Worm (Caenorhabditis elegans): Measurements from ENCODE around the gene R105.1.
A peak's percentile ranks its signal among the peaks of the same experiment; 100 is the strongest.

R105.1 gene

DNA sequence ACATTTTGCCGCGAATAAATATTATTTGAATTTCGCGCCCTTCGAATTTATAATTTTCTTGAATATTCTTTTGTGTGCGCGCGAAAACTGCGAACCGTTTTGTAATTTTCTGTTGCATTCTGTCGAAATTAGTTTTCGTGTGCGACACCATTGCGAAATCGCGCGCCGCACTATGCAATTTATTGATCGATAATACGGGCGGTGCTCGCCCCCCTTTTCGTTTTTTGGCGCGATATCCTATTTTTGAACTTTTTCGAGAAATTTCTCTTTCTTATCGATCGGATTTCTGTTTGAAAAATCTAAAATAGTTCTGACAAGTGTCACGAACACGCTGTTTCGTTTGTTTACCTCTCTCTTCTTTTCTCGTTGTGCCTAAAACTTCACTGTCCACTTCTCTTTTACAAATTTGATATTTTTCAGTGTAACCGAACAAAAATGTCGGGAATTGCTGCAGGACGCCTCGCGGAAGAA is 17.2 kb downstream of the R105.1 start, which contains the start of gene ubc-9:
ubc-9 (plus strand) TSS at position 421 of the 471 bp plus-strand sequence.
- no peak for TF ChIP-seq elt-1 (tag; optimal IDR thresholded peaks at IDR 0.05)
- peak; percentile 55 for TF ChIP-seq nhr-25 (tag; optimal IDR thresholded peaks at IDR 0.05)
- no peak for TF ChIP-seq peb-1 (tag; optimal IDR thresholded peaks at IDR 0.05)
- no peak for TF ChIP-seq elt-3 (tag; optimal IDR thresholded peaks at IDR 0.05)
- TF ChIP-seq lin-39 (tag; optimal IDR thresholded peaks at IDR 0.05): no peak
- peak; percentile 57 for TF ChIP-seq nhr-21 (tag; optimal IDR thresholded peaks at IDR 0.05)
- no peak for TF ChIP-seq dmd-4 (tag; optimal IDR thresholded peaks at IDR 0.05)
- TF ChIP-seq nhr-129 (tag; optimal IDR thresholded peaks at IDR 0.05): peak; percentile 78
- no peak for TF ChIP-seq nhr-11 (tag; optimal IDR thresholded peaks at IDR 0.05)
- TF ChIP-seq nhr-237 (tag; optimal IDR thresholded peaks at IDR 0.05): no peak
- no peak for TF ChIP-seq sem-4 (tag; optimal IDR thresholded peaks at IDR 0.05)
- peak; percentile 24 for TF ChIP-seq zag-1 (tag; optimal IDR thresholded peaks at IDR 0.05)
- TF ChIP-seq unc-39 (tag; optimal IDR thresholded peaks at IDR 0.05): no peak
- TF ChIP-seq sma-9 (GFP tag; optimal IDR thresholded peaks at IDR 0.05): peak; percentile 49
- TF ChIP-seq sma-9 (tag; optimal IDR thresholded peaks at IDR 0.05): no peak
- TF ChIP-seq ztf-1 (GFP tag; conservative IDR thresholded peaks at IDR 0.05): no peak
- no peak for TF ChIP-seq blmp-1 (tag; optimal IDR thresholded peaks at IDR 0.05; ENCODE audit: insufficient read depth)
- TF ChIP-seq nhr-77 (tag; optimal IDR thresholded peaks at IDR 0.05): no peak
- peak; percentile 76 for TF ChIP-seq sma-3 (GFP tag; optimal IDR thresholded peaks at IDR 0.05)
- TF ChIP-seq aly-2 (tag; optimal IDR thresholded peaks at IDR 0.05): no peak
- TF ChIP-seq nhr-23 (tag; optimal IDR thresholded peaks at IDR 0.05): no peak
- TF ChIP-seq Y55F3AM.14 (GFP tag; optimal IDR thresholded peaks at IDR 0.05): no peak
- TF ChIP-seq ztf-11 (tag; optimal IDR thresholded peaks at IDR 0.05): no peak
- no peak for TF ChIP-seq ZK546.5 (tag; optimal IDR thresholded peaks at IDR 0.05)
- TF ChIP-seq unc-62 (GFP tag; optimal IDR thresholded peaks at IDR 0.05): no peak
- TF ChIP-seq snpc-4 (tag; optimal IDR thresholded peaks at IDR 0.05): no peak
- TF ChIP-seq mbf-1 (tag; optimal IDR thresholded peaks at IDR 0.05): no peak
- no peak for TF ChIP-seq egl-27 (tag; optimal IDR thresholded peaks at IDR 0.05)
- TF ChIP-seq skn-1 (tag; optimal IDR thresholded peaks at IDR 0.05): peak; percentile 41
- TF ChIP-seq alr-1 (tag; optimal IDR thresholded peaks at IDR 0.05): no peak
- no peak for TF ChIP-seq nhr-10 (tag; optimal IDR thresholded peaks at IDR 0.05)
- peak; percentile 63 for TF ChIP-seq ceh-16 (tag; optimal IDR thresholded peaks at IDR 0.05)
- peak; percentile 81 for TF ChIP-seq F13H6.1 (tag; optimal IDR thresholded peaks at IDR 0.05)
- no peak for TF ChIP-seq nhr-6 (tag; optimal IDR thresholded peaks at IDR 0.05)
- TF ChIP-seq C34F6.9 (tag; optimal IDR thresholded peaks at IDR 0.05): peak; percentile 76
- no peak for TF ChIP-seq ceh-82 (tag; optimal IDR thresholded peaks at IDR 0.05)
- TF ChIP-seq R02D3.7 (tag; optimal IDR thresholded peaks at IDR 0.05): no peak
- TF ChIP-seq nhr-12 (tag; optimal IDR thresholded peaks at IDR 0.05): no peak
- TF ChIP-seq mdl-1 (tag; optimal IDR thresholded peaks at IDR 0.05): no peak
- TF ChIP-seq fos-1 (tag; optimal IDR thresholded peaks at IDR 0.05): peak; percentile 32
- TF ChIP-seq ztf-4 (tag; optimal IDR thresholded peaks at IDR 0.05): no peak
- peak; percentile 46 for TF ChIP-seq mab-5 (tag; optimal IDR thresholded peaks at IDR 0.05)
- TF ChIP-seq lsy-2 (tag; optimal IDR thresholded peaks at IDR 0.05): peak; percentile 61 to 79
- TF ChIP-seq crh-2 (tag; optimal IDR thresholded peaks at IDR 0.05): peak; percentile 63
- peak; percentile 44 for TF ChIP-seq lin-11 (tag; optimal IDR thresholded peaks at IDR 0.05)
- peak; percentile 74 for TF ChIP-seq ama-1 (optimal IDR thresholded peaks at IDR 0.05)
- peak; percentile 75 for TF ChIP-seq gmeb-1 (tag; optimal IDR thresholded peaks at IDR 0.05)
- peak; percentile 87 for TF ChIP-seq unc-55 (GFP tag; optimal IDR thresholded peaks at IDR 0.05)
- peak; percentile 89 for TF ChIP-seq lin-13 (GFP tag; optimal IDR thresholded peaks at IDR 0.05)

All from whole organism, L2 larva.